Worm (Caenorhabditis elegans): ENCODE results near the gene alkb-8.

- TF ChIP-seq pag-3 (tag; optimal IDR thresholded peaks at IDR 0.05; ENCODE audit: borderline replicate concordance, insufficient read depth), result no peak
- TF ChIP-seq nhr-237 (tag; optimal IDR thresholded peaks at IDR 0.05), result no peak
- TF ChIP-seq nhr-77 (tag; optimal IDR thresholded peaks at IDR 0.05), result no peak
- TF ChIP-seq aly-2 (tag; optimal IDR thresholded peaks at IDR 0.05), result no peak
- TF ChIP-seq hpl-2 (GFP tag; optimal IDR thresholded peaks at IDR 0.05), result no peak
- TF ChIP-seq snpc-4 (tag; optimal IDR thresholded peaks at IDR 0.05), result no peak
- TF ChIP-seq egl-27 (tag; optimal IDR thresholded peaks at IDR 0.05), result no peak
- TF ChIP-seq ztf-11 (tag; optimal IDR thresholded peaks at IDR 0.05), result no peak
- no peak for TF ChIP-seq nhr-90 (tag; optimal IDR thresholded peaks at IDR 0.05; ENCODE audit: poor library complexity)
- no peak for TF ChIP-seq lin-39 (tag; optimal IDR thresholded peaks at IDR 0.05)
- TF ChIP-seq rnt-1 (tag; optimal IDR thresholded peaks at IDR 0.05), result no peak
- no peak for TF ChIP-seq sptf-1 (tag; optimal IDR thresholded peaks at IDR 0.05)
- TF ChIP-seq skn-1 (tag; optimal IDR thresholded peaks at IDR 0.05), result no peak
- no peak for TF ChIP-seq nhr-28 (tag; optimal IDR thresholded peaks at IDR 0.05)
Observed at ce11 chrIII:3745138-3745537, 36.0 kb downstream of the alkb-8 start, which contains the start of gene lin-48.

Data from whole organism, L1 larva.